Worm (Caenorhabditis elegans) whole organism, L2 larva: Measurements from ENCODE around the gene dhs-6.

Source experiments
- ZK546.5 ChIP-seq: sonication (generic microtip); optimal IDR thresholded peaks from 2 replicates; lab custom pipeline; 2017; ENCODE audit warnings: missing biosample characterization, missing genetic modification characterization
- egl-27 ChIP-seq: sonication (generic microtip); optimal IDR thresholded peaks from 3 replicates; lab custom pipeline; 2017; ENCODE audit warnings: missing biosample characterization, missing genetic modification reagents, missing genetic modification characterization
- elt-1 ChIP-seq: fragments of 150-350 bp; optimal IDR thresholded peaks from 2 replicates; lab custom pipeline; 2014; ENCODE audit warnings: missing biosample characterization, missing genetic modification characterization
- lsy-2 ChIP-seq, 2 experiments: fragments of 150-350 bp in 1 of 2; sonication (generic microtip) in 1 of 2; optimal IDR thresholded peaks; 2 replicates each; lab custom pipeline; 2014 to 2017; ENCODE audit warnings: missing biosample characterization in 2 of 2, missing genetic modification characterization in 2 of 2
- mdl-1 ChIP-seq, 2 experiments: fragments of 150-350 bp in 1 of 2; sonication (generic microtip) in 1 of 2; optimal IDR thresholded peaks; 2 replicates each; lab custom pipeline; 2017; ENCODE audit warnings: missing biosample characterization in 2 of 2, missing genetic modification characterization in 2 of 2
- skn-1 ChIP-seq: sonication (generic microtip); optimal IDR thresholded peaks from 2 replicates; lab custom pipeline; 2017; ENCODE audit warnings: missing biosample characterization, missing genetic modification characterization
- unc-62 ChIP-seq: fragments of 150-350 bp; optimal IDR thresholded peaks from 2 replicates; lab custom pipeline; 2014; ENCODE audit warnings: missing biosample characterization, missing genetic modification reagents, missing genetic modification characterization
- ztf-11 ChIP-seq: sonication (generic microtip); optimal IDR thresholded peaks from 2 replicates; lab custom pipeline; 2017; ENCODE audit warnings: missing biosample characterization, missing genetic modification characterization

DNA sequence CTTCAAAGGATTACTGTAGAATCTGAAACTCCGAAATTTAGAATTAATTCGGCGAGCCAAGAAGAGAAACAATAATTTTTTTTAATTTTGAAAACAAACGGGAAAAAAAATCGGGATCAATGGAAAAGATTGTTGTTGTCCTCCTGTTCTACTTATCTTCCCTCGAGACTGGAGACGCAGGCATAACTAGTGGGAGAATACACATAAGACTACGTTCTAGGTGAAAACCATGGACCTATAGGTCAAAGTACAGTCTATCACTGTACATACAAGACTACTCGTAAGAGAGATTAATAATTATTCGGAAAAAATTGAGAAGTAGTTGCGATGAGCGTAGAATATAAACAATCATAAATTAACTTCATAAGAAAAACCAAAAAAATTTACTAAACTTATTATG is at the start of gene dhs-6:
- TF ChIP-seq mdl-1 (tag; optimal IDR thresholded peaks at IDR 0.05; lab: Kevin White, UChicago) (no peak), lsy-2 (tag; optimal IDR thresholded peaks at IDR 0.05; lab: Kevin White, UChicago) (no peak), skn-1 (tag; lab: Kevin White, UChicago) (no peak), egl-27 (tag; lab: Kevin White, UChicago) (no peak), ztf-11 (tag; lab: Kevin White, UChicago) (no peak), unc-62 (GFP tag; lab: Kevin White, UChicago) (no peak), ZK546.5 (no peak), elt-1 (tag; lab: Kevin White, UChicago) (no peak)
